Worm (Caenorhabditis elegans) whole organism, young adult: ENCODE measurements around the gene zmp-5.

Source experiments
- B0019.2 ChIP-seq: fragments of 200-800 bp; sonication (Bioruptor generic); conservative IDR thresholded peaks from 2 replicates; pipeline ENCODE4 v1.3.6; 2022; ENCODE audit warnings: missing genetic modification reagents, missing genetic modification characterization, missing compliant biosample characterization
- Y53F4B.3 ChIP-seq: fragments of 200-800 bp; sonication (Bioruptor generic); IDR thresholded peaks from 2 replicates; pipeline ENCODE4 v1.3.6; 2022; ENCODE audit warnings: missing genetic modification reagents, missing genetic modification characterization, missing compliant biosample characterization
- attf-5 ChIP-seq: fragments of 200-800 bp; sonication (Bioruptor generic); optimal IDR thresholded peaks from 2 replicates; lab custom pipeline; 2018; ENCODE audit warnings: mild to moderate bottlenecking, missing genetic modification characterization, missing compliant biosample characterization
- fkh-3 ChIP-seq: sonication (generic microtip); optimal IDR thresholded peaks from 2 replicates; lab custom pipeline; 2016; ENCODE audit warnings: mild to moderate bottlenecking, missing genetic modification characterization, missing compliant biosample characterization
- madf-6 ChIP-seq: fragments of 200-800 bp; sonication (Bioruptor generic); IDR thresholded peaks from 2 replicates; pipeline ENCODE4 v1.3.6; 2022; ENCODE audit warnings: missing genetic modification reagents, missing genetic modification characterization, missing compliant biosample characterization
- nhr-80 ChIP-seq: sonication (generic microtip); optimal IDR thresholded peaks from 2 replicates; lab custom pipeline; 2016; ENCODE audit warnings: missing genetic modification characterization, missing compliant biosample characterization
- pha-4 ChIP-seq: fragments of 150-350 bp; sonication (generic microtip); optimal IDR thresholded peaks from 2 replicates; lab custom pipeline; 2014; ENCODE audit warnings: missing biosample characterization, missing genetic modification reagents, missing genetic modification characterization

ce11 chrX:12630556-12630955 is 16.4 kb upstream of the zmp-5 start:
- TF ChIP-seq attf-5 (GFP tag; lab: Kevin White, UChicago) (no peak), madf-6 (no peak), B0019.2 (GFP tag; lab: Robert Waterston, UW) (no peak), pha-4 (tag; lab: Kevin White, UChicago) (no peak), Y53F4B.3 (GFP tag; lab: Robert Waterston, UW) (no peak), fkh-3 (no peak), nhr-80 (peak; percentile 95)
